Worm (Caenorhabditis elegans) whole organism, L4 larva: ENCODE measurements around the gene D1054.5.

Source experiments
- D1046.2 ChIP-seq: fragments of 200-800 bp; sonication (Bioruptor generic); IDR thresholded peaks from 2 replicates; pipeline ENCODE4 v1.3.6; 2022; ENCODE audit warnings: missing genetic modification characterization, missing compliant biosample characterization
- T26A8.4 ChIP-seq: fragments of 200-800 bp; sonication (Bioruptor generic); IDR thresholded peaks from 2 replicates; pipeline ENCODE4 v1.3.6; 2022; ENCODE audit warnings: missing genetic modification characterization, missing compliant biosample characterization
- Y48G9A.11 ChIP-seq: fragments of 200-800 bp; sonication (Bioruptor generic); IDR thresholded peaks from 2 replicates; pipeline ENCODE4 v1.3.6; 2022; ENCODE audit warnings: missing genetic modification reagents, missing genetic modification characterization, missing compliant biosample characterization
- ZK546.5 ChIP-seq, 2 experiments: sonication (generic microtip); optimal IDR thresholded peaks; 2 replicates each; lab custom pipeline; 2017; ENCODE audit warnings: missing biosample characterization in 2 of 2, missing genetic modification characterization in 2 of 2
- aha-1 ChIP-seq: fragments of 150-350 bp; peaks from one replicate; lab custom pipeline; 2014; ENCODE audit warnings: missing biosample characterization, missing genetic modification characterization
- ama-1 ChIP-seq: fragments of 150-350 bp; optimal IDR thresholded peaks from 2 replicates; lab custom pipeline; 2014; ENCODE audit warnings: inconsistent platforms, mixed read lengths
- attf-4 ChIP-seq: sonication (generic microtip); optimal IDR thresholded peaks from 3 replicates; lab custom pipeline; 2017; ENCODE audit warnings: missing biosample characterization, missing genetic modification characterization
- ceh-20 ChIP-seq: fragments of 200-800 bp; sonication (Bioruptor generic); IDR thresholded peaks from 2 replicates; pipeline ENCODE4 v1.3.6; 2022; ENCODE audit warnings: missing genetic modification reagents, missing genetic modification characterization, missing compliant biosample characterization
- ceh-28 ChIP-seq: fragments of 150-350 bp; optimal IDR thresholded peaks from 2 replicates; lab custom pipeline; 2014; ENCODE audit warnings: missing biosample characterization, missing genetic modification reagents, missing genetic modification characterization
- ceh-82 ChIP-seq: sonication (generic microtip); optimal IDR thresholded peaks from 2 replicates; lab custom pipeline; 2017; ENCODE audit warnings: missing biosample characterization, missing genetic modification characterization
- cey-2 ChIP-seq: sonication (generic microtip); optimal IDR thresholded peaks from 3 replicates; lab custom pipeline; 2017; ENCODE audit warnings: missing genetic modification characterization, mild to moderate bottlenecking, missing compliant biosample characterization, antibody characterized with exemption, borderline replicate concordance; ENCODE audit not compliant: insufficient read depth
- daf-12 ChIP-seq: fragments of 150-350 bp; optimal IDR thresholded peaks from 2 replicates; lab custom pipeline; 2014; ENCODE audit warnings: missing biosample characterization, missing genetic modification reagents, missing genetic modification characterization
- dmd-6 ChIP-seq: fragments of 200-800 bp; sonication (Bioruptor generic); IDR thresholded peaks from 2 replicates; pipeline ENCODE4 v1.3.6; 2022; ENCODE audit warnings: missing genetic modification reagents, missing genetic modification characterization, missing compliant biosample characterization
- duxl-1 ChIP-seq: sonication (generic microtip); optimal IDR thresholded peaks from 2 replicates; lab custom pipeline; 2016; ENCODE audit warnings: mild to moderate bottlenecking, missing genetic modification characterization, moderate library complexity, missing compliant biosample characterization; ENCODE audit not compliant: poor library complexity
- egl-27 ChIP-seq: sonication (generic microtip); optimal IDR thresholded peaks from 3 replicates; lab custom pipeline; 2017; ENCODE audit warnings: missing biosample characterization, missing genetic modification reagents, missing genetic modification characterization
- hif-1 ChIP-seq, 2 experiments: sonication (generic microtip); optimal IDR thresholded peaks; 2 replicates each; lab custom pipeline; 2016 to 2017; ENCODE audit warnings: missing compliant biosample characterization in 2 of 2, missing genetic modification characterization in 2 of 2, missing genetic modification reagents in 2 of 2, missing genotype in 2 of 2, mild to moderate bottlenecking in 1 of 2
- hlh-11 ChIP-seq: fragments of 200-800 bp; sonication (Bioruptor generic); optimal IDR thresholded peaks from 2 replicates; lab custom pipeline; 2018; ENCODE audit warnings: mild to moderate bottlenecking, missing genetic modification characterization, missing compliant biosample characterization
- jun-1 ChIP-seq: fragments of 150-350 bp; optimal IDR thresholded peaks from 2 replicates; lab custom pipeline; 2014; ENCODE audit warnings: missing biosample characterization, missing genetic modification reagents, missing genetic modification characterization
- lin-15B ChIP-seq: fragments of 150-350 bp; sonication (generic microtip); optimal IDR thresholded peaks from 3 replicates; lab custom pipeline; 2014; ENCODE audit warnings: missing biosample characterization, missing genetic modification characterization
- lsy-2 ChIP-seq, 2 experiments: fragments of 150-350 bp in 1 of 2; sonication (generic microtip) in 1 of 2; optimal IDR thresholded peaks; 2 replicates each; lab custom pipeline; 2014 to 2017; ENCODE audit warnings: missing biosample characterization in 2 of 2, missing genetic modification characterization in 2 of 2
- madf-5 ChIP-seq, 2 experiments: fragments of 200-800 bp; sonication (Bioruptor generic); IDR thresholded peaks; 2 replicates each; pipeline ENCODE4 v1.3.6; 2022; ENCODE audit warnings: missing compliant biosample characterization in 2 of 2, missing genetic modification characterization in 2 of 2
- madf-9 ChIP-seq: fragments of 200-800 bp; sonication (Bioruptor generic); conservative IDR thresholded peaks from 2 replicates; pipeline ENCODE4 v1.3.6; 2022; ENCODE audit warnings: missing genetic modification reagents, missing genetic modification characterization, missing compliant biosample characterization
- mdl-1 ChIP-seq, 2 experiments: fragments of 150-350 bp in 1 of 2; sonication (generic microtip) in 1 of 2; optimal IDR thresholded peaks; 2 replicates each; lab custom pipeline; 2014 to 2017; ENCODE audit warnings: missing biosample characterization in 2 of 2, missing genetic modification characterization in 2 of 2
- mxl-3 ChIP-seq: fragments of 200-800 bp; sonication (Bioruptor generic); optimal IDR thresholded peaks from 2 replicates; lab custom pipeline; 2018; ENCODE audit warnings: mild to moderate bottlenecking, missing genetic modification characterization, missing compliant biosample characterization
- nhr-102 ChIP-seq: sonication (generic microtip); optimal IDR thresholded peaks from 2 replicates; lab custom pipeline; 2016; ENCODE audit warnings: mild to moderate bottlenecking, missing genetic modification characterization, moderate library complexity, missing compliant biosample characterization
- nhr-25 ChIP-seq: sonication (generic microtip); optimal IDR thresholded peaks from 2 replicates; lab custom pipeline; 2017; ENCODE audit warnings: missing genetic modification characterization, mild to moderate bottlenecking, missing compliant biosample characterization, antibody characterized with exemption, moderate library complexity, borderline replicate concordance; ENCODE audit not compliant: insufficient read depth
- nhr-28 ChIP-seq: fragments of 150-350 bp; optimal IDR thresholded peaks from 2 replicates; lab custom pipeline; 2014; ENCODE audit warnings: missing biosample characterization, missing genetic modification characterization
- nhr-41 ChIP-seq: fragments of 200-800 bp; sonication (Bioruptor generic); IDR thresholded peaks from 2 replicates; pipeline ENCODE4 v1.3.6; 2022; ENCODE audit warnings: missing genetic modification reagents, missing genetic modification characterization, missing compliant biosample characterization
- nhr-42 ChIP-seq: fragments of 200-800 bp; sonication (Bioruptor generic); IDR thresholded peaks from 2 replicates; pipeline ENCODE4 v1.3.6; 2022; ENCODE audit warnings: missing genetic modification characterization, missing compliant biosample characterization
- nhr-48 ChIP-seq: sonication (generic microtip); optimal IDR thresholded peaks from 2 replicates; lab custom pipeline; 2016; ENCODE audit warnings: mild to moderate bottlenecking, missing genetic modification characterization, missing compliant biosample characterization
- nhr-6 ChIP-seq: fragments of 150-350 bp; optimal IDR thresholded peaks from 2 replicates; lab custom pipeline; 2014; ENCODE audit warnings: missing biosample characterization, missing genetic modification characterization
- nhr-76 ChIP-seq: fragments of 150-350 bp; optimal IDR thresholded peaks from 2 replicates; lab custom pipeline; 2014; ENCODE audit warnings: missing biosample characterization, missing genetic modification characterization
- nhr-77 ChIP-seq: fragments of 150-350 bp; optimal IDR thresholded peaks from 2 replicates; lab custom pipeline; 2014; ENCODE audit warnings: missing biosample characterization, missing genetic modification characterization
- pha-4 ChIP-seq, 2 experiments: fragments of 150-350 bp in 1 of 2; fragments of 200-800 bp in 1 of 2; sonication (Bioruptor generic) in 1 of 2; IDR thresholded peaks in 1 of 2; optimal IDR thresholded peaks in 1 of 2; 2 replicates each; pipeline versions ENCODE4 v1.3.6 to Lab custom; 2014 to 2022; ENCODE audit warnings: missing genetic modification characterization in 2 of 2, missing genetic modification reagents in 2 of 2, missing biosample characterization in 1 of 2, missing compliant biosample characterization in 1 of 2
- php-3 ChIP-seq: fragments of 200-800 bp; sonication (Bioruptor generic); IDR thresholded peaks from 2 replicates; pipeline ENCODE4 v1.3.6; 2022; ENCODE audit warnings: missing genetic modification reagents, missing genetic modification characterization, missing compliant biosample characterization
- rbr-2 ChIP-seq: sonication (generic microtip); optimal IDR thresholded peaks from 2 replicates; lab custom pipeline; 2016; ENCODE audit warnings: missing genotype, missing genetic modification characterization, missing compliant biosample characterization
- saeg-2 ChIP-seq: fragments of 200-800 bp; sonication (Bioruptor generic); IDR thresholded peaks from 2 replicates; pipeline ENCODE4 v1.3.6; 2022; ENCODE audit warnings: missing genetic modification reagents, missing genetic modification characterization, missing compliant biosample characterization
- skn-1 ChIP-seq: fragments of 150-350 bp; optimal IDR thresholded peaks from 2 replicates; lab custom pipeline; 2014; ENCODE audit warnings: missing biosample characterization, missing genetic modification characterization
- snpc-4 ChIP-seq: fragments of 150-350 bp; optimal IDR thresholded peaks from 2 replicates; lab custom pipeline; 2014; ENCODE audit warnings: missing biosample characterization, missing genetic modification characterization
- tag-97 ChIP-seq: fragments of 200-800 bp; sonication (Bioruptor generic); IDR thresholded peaks from 2 replicates; pipeline ENCODE4 v1.3.6; 2022; ENCODE audit warnings: missing genetic modification characterization, missing compliant biosample characterization
- unc-130 ChIP-seq: sonication (generic microtip); optimal IDR thresholded peaks from 2 replicates; lab custom pipeline; 2016; ENCODE audit warnings: missing genetic modification reagents, missing genetic modification characterization, missing compliant biosample characterization
- unc-62 ChIP-seq, 3 experiments: fragments of 150-350 bp in 1 of 3; sonication (generic microtip); optimal IDR thresholded peaks in 2 of 3; peaks in 1 of 3; 1 replicate in 1 of 3; 2 replicates in 2 of 3; lab custom pipeline; 2014 to 2017; ENCODE audit warnings: missing biosample characterization in 3 of 3, missing genetic modification characterization in 3 of 3, missing genetic modification reagents in 3 of 3, missing genotype in 1 of 3
- vab-7 ChIP-seq: fragments of 200-800 bp; sonication (Bioruptor generic); IDR thresholded peaks from 2 replicates; pipeline ENCODE4 v1.3.6; 2022; ENCODE audit warnings: missing genetic modification reagents, missing genetic modification characterization, missing compliant biosample characterization
- zag-1 ChIP-seq: fragments of 150-350 bp; optimal IDR thresholded peaks from 2 replicates; lab custom pipeline; 2014; ENCODE audit warnings: missing biosample characterization, missing genetic modification characterization
- zfp-2 ChIP-seq: sonication (generic microtip); optimal IDR thresholded peaks from 2 replicates; lab custom pipeline; 2016; ENCODE audit warnings: mild to moderate bottlenecking, missing genetic modification characterization, missing compliant biosample characterization
- zfp-3 ChIP-seq: fragments of 200-800 bp; sonication (Bioruptor generic); conservative IDR thresholded peaks from 2 replicates; pipeline ENCODE4 v1.3.6; 2022; ENCODE audit warnings: missing genetic modification reagents, missing genetic modification characterization, missing compliant biosample characterization

The D1054.5 gene

ce11 chrV:10807862-10808327 is 31.5 kb upstream of the D1054.5 start, which contains the start of gene plrg-1 (continued):
- TF ChIP-seq D1046.2 (GFP tag; lab: Robert Waterston, UW) (no peak), lin-15B (peak; percentile 87), duxl-1 (peak; percentile 90), aha-1 (tag; lab: Kevin White, UChicago) (peak; percentile 95), unc-130 (peak; percentile 88), madf-5 (GFP tag; IDR thresholded peaks at IDR 0.05; lab: Robert Waterston, UW) (peak in 1 of 2 experiments; percentile 65; a peak in 1 of 4 replicates), ama-1 (no peak), mdl-1 (tag; optimal IDR thresholded peaks at IDR 0.05; lab: Kevin White, UChicago) (peak; percentile 47 to 63), ceh-28 (tag; lab: Kevin White, UChicago) (no peak), pha-4 (GFP tag; IDR thresholded peaks at IDR 0.05; lab: Robert Waterston, UW) (peak; percentile 88), pha-4 (tag; optimal IDR thresholded peaks at IDR 0.05; lab: Kevin White, UChicago) (peak; percentile 58), jun-1 (tag; lab: Kevin White, UChicago) (peak; percentile 43), skn-1 (tag; lab: Kevin White, UChicago) (no peak), cey-2 (no peak), hlh-11 (tag; lab: Kevin White, UChicago) (peak; percentile 89), nhr-77 (tag; lab: Kevin White, UChicago) (peak; percentile 83), nhr-25 (peak; percentile 42), ZK546.5 (tag; optimal IDR thresholded peaks at IDR 0.05; lab: Kevin White, UChicago) (peak in 1 of 2 experiments; percentile 7), ceh-82 (tag; lab: Kevin White, UChicago) (no peak), egl-27 (no peak), tag-97 (GFP tag; lab: Robert Waterston, UW) (no peak), unc-62 (GFP tag; optimal IDR thresholded peaks at IDR 0.05 in 1 of 2; lab: Kevin White, UChicago) (peak in 1 of 2 experiments; percentile 69), unc-62 (tag; optimal IDR thresholded peaks at IDR 0.05; lab: Kevin White, UChicago) (no peak), zfp-2 (tag; lab: Kevin White, UChicago) (no peak), nhr-76 (tag; lab: Kevin White, UChicago) (no peak), nhr-42 (peak; percentile 71; the same call in 1 of the 2 replicates), nhr-6 (tag; lab: Kevin White, UChicago) (peak; percentile 87), hif-1 (tag; optimal IDR thresholded peaks at IDR 0.05; lab: Kevin White, UChicago) (peak in 1 of 2 experiments; percentile 80), madf-9 (GFP tag; lab: Robert Waterston, UW) (peak; percentile 66), mxl-3 (GFP tag; lab: Kevin White, UChicago) (peak; percentile 93), zfp-3 (GFP tag; lab: Robert Waterston, UW) (peak; percentile 81), attf-4 (tag; lab: Kevin White, UChicago) (no peak)

ce11 chrV:10805934-10806333 is 29.6 kb upstream of the D1054.5 start, which contains the start of gene prp-38:
TSS of gene prp-38 (minus strand) at chrV:10806034.
- TF ChIP-seq zag-1 (no peak), T26A8.4 (GFP tag; lab: Robert Waterston, UW) (no peak), aha-1 (tag; lab: Kevin White, UChicago) (peak; percentile 70), jun-1 (tag; lab: Kevin White, UChicago) (no peak), rbr-2 (tag; lab: Kevin White, UChicago) (no peak)

ce11 chrV:10804374-10804773 is 28.0 kb upstream of the D1054.5 start, which contains the start of gene secs-1:
TSS of gene secs-1 (minus strand) at chrV:10804474.
- no peak for TF ChIP-seq Y48G9A.11 (GFP tag; lab: Robert Waterston, UW)

- TF ChIP-seq snpc-4 (tag; lab: Kevin White, UChicago) = no peak
- 0 out of 2 replicates have a peak, but pooled peaks have one; percentile 54 for TF ChIP-seq nhr-41 (GFP tag; lab: Robert Waterston, UW)
- peak; percentile 96 for TF ChIP-seq php-3 (GFP tag; lab: Robert Waterston, UW)
- TF ChIP-seq saeg-2 (GFP tag; lab: Robert Waterston, UW) = peak; percentile 80; the same call in 1 of the 2 replicates
- TF ChIP-seq daf-12 = no peak
- peak; percentile 95 for TF ChIP-seq hlh-11 (tag; lab: Kevin White, UChicago)
- peak; percentile 82 for TF ChIP-seq nhr-28 (tag; lab: Kevin White, UChicago)
- TF ChIP-seq nhr-48 (tag; lab: Kevin White, UChicago) = peak; percentile 83
- TF ChIP-seq nhr-102 (tag; lab: Kevin White, UChicago) = peak; percentile 88
- TF ChIP-seq dmd-6 (GFP tag; lab: Robert Waterston, UW) = peak; percentile 99
- no peak for TF ChIP-seq lsy-2 (tag; optimal IDR thresholded peaks at IDR 0.05; lab: Kevin White, UChicago)
- TF ChIP-seq vab-7 (GFP tag; lab: Robert Waterston, UW) = no peak
- peak; percentile 69; the same call in 1 of the 2 replicates for TF ChIP-seq ceh-20
Measured at ce11 chrV:10802060-10802459, 25.7 kb upstream of the D1054.5 start.
